Fruit fly (Drosophila melanogaster): ENCODE measurements around the gene CG32119.
A peak's percentile ranks its signal among the peaks of the same experiment; 100 is the strongest.

Gene CG32119

dm6 chr3L:13232747-13233146 lies 15.8 kb downstream of the CG32119 start (continued):
- TF ChIP-seq CG12391 (tag; optimal IDR thresholded peaks at IDR 0.05), result no peak
- no peak for TF ChIP-seq hb (GFP tag; IDR thresholded peaks at IDR 0.05; ENCODE audit: partially characterized antibody)
- TF ChIP-seq CG2120 (GFP tag; optimal IDR thresholded peaks at IDR 0.05), result no peak
- no peak for TF ChIP-seq ewg (GFP tag; optimal IDR thresholded peaks at IDR 0.05)
- TF ChIP-seq insv (GFP tag; optimal IDR thresholded peaks at IDR 0.05), result no peak
- no peak for TF ChIP-seq CG1024 (GFP tag; IDR thresholded peaks at IDR 0.05)
- no peak for TF ChIP-seq CG4730 (GFP tag; IDR thresholded peaks at IDR 0.05)
- no peak for TF ChIP-seq jing (GFP tag; optimal IDR thresholded peaks at IDR 0.05)
- no peak for TF ChIP-seq Elba2 (GFP tag; optimal IDR thresholded peaks at IDR 0.05)
- TF ChIP-seq wek (GFP tag; optimal IDR thresholded peaks at IDR 0.05), result peak; percentile 31
- no peak for TF ChIP-seq chn (GFP tag; optimal IDR thresholded peaks at IDR 0.05)
- no peak for TF ChIP-seq CG14860 (GFP tag; IDR thresholded peaks at IDR 0.05; ENCODE audit: partially characterized antibody)
- TF ChIP-seq CG4328 (GFP tag; optimal IDR thresholded peaks at IDR 0.05), result no peak
- TF ChIP-seq CG17829 (tag; optimal IDR thresholded peaks at IDR 0.05), result no peak
- TF ChIP-seq Meics (GFP tag; optimal IDR thresholded peaks at IDR 0.05), result no peak
- TF ChIP-seq Drgx (GFP tag; IDR thresholded peaks at IDR 0.05), result no peak
- no peak for TF ChIP-seq Blimp-1 (GFP tag; optimal IDR thresholded peaks at IDR 0.05)
- TF ChIP-seq BtbVII (GFP tag; optimal IDR thresholded peaks at IDR 0.05), result no peak
- peak in 1 of 2 experiments; percentile 80 for TF ChIP-seq Pdp1 (GFP tag; optimal IDR thresholded peaks at IDR 0.05)
- no peak for TF ChIP-seq mam (GFP tag; optimal IDR thresholded peaks at IDR 0.05)
- TF ChIP-seq Xbp1 (GFP tag; optimal IDR thresholded peaks at IDR 0.05), result no peak
- TF ChIP-seq fd64A (GFP tag; optimal IDR thresholded peaks at IDR 0.05), result peak; percentile 47
- TF ChIP-seq bsh (GFP tag; optimal IDR thresholded peaks at IDR 0.05), result peak in 1 of 2 experiments; percentile 19
- TF ChIP-seq CG10959 (GFP tag; IDR thresholded peaks at IDR 0.05), result no peak
- TF ChIP-seq Fer1 (GFP tag; optimal IDR thresholded peaks at IDR 0.05), result no peak
- 0 out of 2 replicates have a peak, but pooled peaks have one; percentile 17 for TF ChIP-seq bbx (GFP tag; IDR thresholded peaks at IDR 0.05; ENCODE audit: partially characterized antibody)
- no peak for TF ChIP-seq CG3847 (GFP tag; IDR thresholded peaks at IDR 0.05)
- TF ChIP-seq CG34224 (GFP tag; IDR thresholded peaks at IDR 0.05; ENCODE audit: partially characterized antibody), result no peak
- peak; percentile 3 for TF ChIP-seq Spps (tag; optimal IDR thresholded peaks at IDR 0.05)
- TF ChIP-seq CG17912 (GFP tag; optimal IDR thresholded peaks at IDR 0.05), result no peak
- TF ChIP-seq CG10366 (GFP tag; IDR thresholded peaks at IDR 0.05), result no peak
- TF ChIP-seq CG12155 (GFP tag; optimal IDR thresholded peaks at IDR 0.05), result no peak
- TF ChIP-seq Hand (GFP tag; optimal IDR thresholded peaks at IDR 0.05), result no peak
- no peak for TF ChIP-seq sc (optimal IDR thresholded peaks at IDR 0.05)
- no peak for TF ChIP-seq sc (GFP tag; optimal IDR thresholded peaks at IDR 0.05)
- no peak for TF ChIP-seq schlank (tag; optimal IDR thresholded peaks at IDR 0.05)
- no peak for TF ChIP-seq CG9727 (GFP tag; optimal IDR thresholded peaks at IDR 0.05)
- no peak for TF ChIP-seq vvl (GFP tag; IDR thresholded peaks at IDR 0.05)
- TF ChIP-seq Neu2 (GFP tag; optimal IDR thresholded peaks at IDR 0.05; ENCODE audit: borderline replicate concordance), result no peak
- no peak for TF ChIP-seq kah (GFP tag; optimal IDR thresholded peaks at IDR 0.05)
- TF ChIP-seq Hr39 (optimal IDR thresholded peaks at IDR 0.05), result no peak
- TF ChIP-seq trem (tag; optimal IDR thresholded peaks at IDR 0.05), result no peak
- TF ChIP-seq yki (optimal IDR thresholded peaks at IDR 0.05), result no peak
- no peak for TF ChIP-seq sima (GFP tag; optimal IDR thresholded peaks at IDR 0.05)
- no peak for TF ChIP-seq twi (tag; optimal IDR thresholded peaks at IDR 0.05)
- TF ChIP-seq CG3407 (GFP tag; optimal IDR thresholded peaks at IDR 0.05), result peak; percentile 13
- peak; percentile 26 for TF ChIP-seq Sox100B (GFP tag; optimal IDR thresholded peaks at IDR 0.05)
- TF ChIP-seq kay (GFP tag; optimal IDR thresholded peaks at IDR 0.05), result no peak
- no peak for TF ChIP-seq CG31388 (GFP tag; optimal IDR thresholded peaks at IDR 0.05)
- TF ChIP-seq Awh (GFP tag; IDR thresholded peaks at IDR 0.05), result no peak
- TF ChIP-seq ssp (GFP tag; IDR thresholded peaks at IDR 0.05), result no peak
- TF ChIP-seq CG1529 (GFP tag; optimal IDR thresholded peaks at IDR 0.05), result peak; percentile 10

Measured in whole organism, embryonic.